Fruit fly (Drosophila melanogaster): ENCODE data around the gene hoip.

dm6 chr2L:9731269-9731668 is 31.7 kb downstream of the hoip start:
- no peak for TF ChIP-seq CG12299 (tag; optimal IDR thresholded peaks at IDR 0.05)
- no peak for TF ChIP-seq sens (GFP tag)
- TF ChIP-seq Awh (GFP tag; IDR thresholded peaks at IDR 0.05) = no peak
- TF ChIP-seq br (optimal IDR thresholded peaks at IDR 0.05) = no peak
- no peak for TF ChIP-seq CG33557 (GFP tag; optimal IDR thresholded peaks at IDR 0.05)
- no peak for TF ChIP-seq ATbp (GFP tag; optimal IDR thresholded peaks at IDR 0.05)
- TF ChIP-seq usp (GFP tag; optimal IDR thresholded peaks at IDR 0.05) = no peak
- no peak for TF ChIP-seq CG6765 (GFP tag; optimal IDR thresholded peaks at IDR 0.05)
- no peak for TF ChIP-seq Myb (GFP tag; optimal IDR thresholded peaks at IDR 0.05)
- TF ChIP-seq trh (GFP tag; optimal IDR thresholded peaks at IDR 0.05) = no peak
- no peak for TF ChIP-seq TFAM (GFP tag; optimal IDR thresholded peaks at IDR 0.05)
- TF ChIP-seq mld (GFP tag; IDR thresholded peaks at IDR 0.05; ENCODE audit: partially characterized antibody) = no peak
- no peak for TF ChIP-seq CG31388 (GFP tag; optimal IDR thresholded peaks at IDR 0.05)

Measured in whole organism, embryonic.